Worm (Caenorhabditis elegans): ENCODE results near the gene frpr-9.

Gene frpr-9

DNA sequence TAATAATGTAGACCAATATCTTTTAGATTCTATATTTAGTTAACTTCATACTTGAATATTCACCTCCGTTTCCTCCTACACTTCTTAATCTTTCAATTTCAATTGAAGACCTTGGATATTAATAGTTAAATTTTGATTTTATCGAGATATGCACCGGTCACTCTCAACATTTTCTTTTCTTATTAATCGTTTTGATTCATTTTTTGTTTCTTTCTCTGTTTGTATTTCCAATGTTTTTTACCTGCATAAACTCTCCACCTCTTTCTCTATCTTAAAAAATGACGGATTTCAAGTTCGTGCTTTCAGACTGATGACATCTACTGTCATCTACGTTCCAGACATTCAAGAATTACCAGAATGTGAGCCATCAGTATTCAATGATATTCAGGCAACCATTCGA, at the start of gene frpr-9:
TSS of gene frpr-9 (plus strand) at position 301 of the 400 bp plus-strand sequence.
- no peak for TF ChIP-seq unc-3 (GFP tag; conservative IDR thresholded peaks at IDR 0.05)
- TF ChIP-seq unc-3 (tag; optimal IDR thresholded peaks at IDR 0.05): no peak
- TF ChIP-seq tbx-2 (tag; optimal IDR thresholded peaks at IDR 0.05): no peak
- no peak for TF ChIP-seq pha-2 (tag; optimal IDR thresholded peaks at IDR 0.05)
- no peak for TF ChIP-seq Y22D7AL.16 (tag; optimal IDR thresholded peaks at IDR 0.05)

DNA sequence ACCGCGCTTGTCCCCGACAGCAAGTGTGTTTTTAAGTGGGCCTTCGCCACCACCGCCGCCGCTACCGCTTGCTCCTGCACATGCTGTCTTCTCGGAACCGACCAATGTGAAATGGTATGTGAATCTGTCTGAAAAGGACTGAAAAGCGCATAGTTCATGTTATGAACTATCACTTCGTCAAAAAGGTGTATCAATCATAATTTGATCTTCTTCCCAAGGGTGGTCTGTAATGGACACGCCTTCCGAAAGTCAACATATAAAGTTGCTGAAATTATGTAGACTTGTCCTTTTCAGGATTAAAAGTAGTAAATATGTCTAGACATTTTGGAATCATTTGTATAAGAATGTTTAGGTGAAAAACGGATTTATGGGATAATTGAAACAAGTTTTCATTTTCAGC, 49.7 kb upstream of the frpr-9 start, which contains the start of gene zip-9:
TSS of gene zip-9 (plus strand) at position 301 of the 400 bp plus-strand sequence.
- no peak for TF ChIP-seq T23F11.4 (GFP tag; optimal IDR thresholded peaks at IDR 0.05)
- no peak for TF ChIP-seq syd-9 (tag; optimal IDR thresholded peaks at IDR 0.05)
- no peak for TF ChIP-seq ceh-48 (tag; optimal IDR thresholded peaks at IDR 0.05)
- TF ChIP-seq ceh-14 (tag; optimal IDR thresholded peaks at IDR 0.05): no peak
- TF ChIP-seq lim-6 (tag; optimal IDR thresholded peaks at IDR 0.05): no peak
- TF ChIP-seq ets-4 (tag; optimal IDR thresholded peaks at IDR 0.05): no peak
- no peak for TF ChIP-seq K09A11.1 (tag; optimal IDR thresholded peaks at IDR 0.05; ENCODE audit: insufficient read depth)
- no peak for TF ChIP-seq ceh-19 (GFP tag; optimal IDR thresholded peaks at IDR 0.05)
- no peak for TF ChIP-seq sdc-2 (tag; optimal IDR thresholded peaks at IDR 0.05)
- TF ChIP-seq ceh-22 (tag; optimal IDR thresholded peaks at IDR 0.05): no peak
- no peak for TF ChIP-seq madf-2 (tag; optimal IDR thresholded peaks at IDR 0.05)
- TF ChIP-seq eyg-1 (tag; optimal IDR thresholded peaks at IDR 0.05): no peak
- TF ChIP-seq che-1 (tag; optimal IDR thresholded peaks at IDR 0.05): no peak
- no peak for TF ChIP-seq tbx-7 (tag; optimal IDR thresholded peaks at IDR 0.05)

DNA sequence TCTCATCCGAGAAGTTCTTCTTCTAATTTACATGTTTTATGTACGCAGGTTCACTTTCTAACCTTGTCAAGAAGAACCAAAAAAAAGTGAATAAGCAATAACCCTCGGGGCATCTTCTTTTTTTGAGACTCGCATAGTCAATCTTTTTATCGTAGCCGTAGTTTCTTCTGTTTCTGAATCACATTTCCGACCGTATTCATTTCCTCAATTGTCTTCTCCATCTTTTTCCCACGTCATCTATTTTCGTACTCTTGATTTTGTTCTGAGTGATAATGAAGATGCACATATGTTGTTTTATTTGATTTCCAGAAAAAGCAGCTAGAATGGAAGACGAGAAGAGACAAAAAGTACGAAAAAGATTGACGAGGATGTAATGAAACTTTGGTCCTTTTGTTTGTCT, 47.0 kb upstream of the frpr-9 start:
- peak; percentile 57 for TF ChIP-seq unc-42 (tag; optimal IDR thresholded peaks at IDR 0.05)
- no peak for TF ChIP-seq hlh-8 (tag; optimal IDR thresholded peaks at IDR 0.05)

DNA sequence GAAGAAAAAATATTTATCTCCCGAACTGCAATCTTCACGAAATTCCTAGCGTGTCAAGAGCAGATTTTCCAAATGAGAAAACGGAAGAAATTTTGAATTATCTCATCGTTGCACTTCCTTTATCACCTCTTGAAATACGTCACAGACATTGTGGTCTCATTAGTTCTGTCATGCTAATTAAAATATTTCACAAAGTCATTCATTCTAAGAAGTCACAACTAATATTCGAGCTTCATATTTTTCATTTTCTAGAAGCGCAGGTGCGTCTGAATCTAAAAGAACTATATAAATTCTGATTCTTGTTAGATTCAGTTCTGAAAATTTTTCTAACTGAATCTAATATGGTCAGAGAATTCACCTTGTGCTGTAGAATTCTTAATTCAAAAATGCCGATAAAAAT, 44.7 kb upstream of the frpr-9 start:
- no peak for TF ChIP-seq K02D7.2 (tag; optimal IDR thresholded peaks at IDR 0.05)
- no peak for TF ChIP-seq Y22D7AL.16 (tag; optimal IDR thresholded peaks at IDR 0.05)
- TF ChIP-seq ets-4 (tag; optimal IDR thresholded peaks at IDR 0.05): no peak
- no peak for TF ChIP-seq rnt-1 (tag; optimal IDR thresholded peaks at IDR 0.05)
- TF ChIP-seq T23F11.4 (GFP tag; optimal IDR thresholded peaks at IDR 0.05): no peak
- no peak for TF ChIP-seq ceh-34 (tag; optimal IDR thresholded peaks at IDR 0.05)
- TF ChIP-seq unc-3 (GFP tag; conservative IDR thresholded peaks at IDR 0.05): no peak
- no peak for TF ChIP-seq unc-3 (tag; optimal IDR thresholded peaks at IDR 0.05)
- no peak for TF ChIP-seq pax-1 (tag; optimal IDR thresholded peaks at IDR 0.05)
- TF ChIP-seq hlh-15 (tag; optimal IDR thresholded peaks at IDR 0.05): no peak
- no peak for TF ChIP-seq ceh-31 (tag; optimal IDR thresholded peaks at IDR 0.05)
- TF ChIP-seq lim-6 (tag; optimal IDR thresholded peaks at IDR 0.05): no peak
- no peak for TF ChIP-seq unc-55 (GFP tag; optimal IDR thresholded peaks at IDR 0.05)
- no peak for TF ChIP-seq ceh-45 (GFP tag; IDR thresholded peaks at IDR 0.05)
- no peak for TF ChIP-seq ceh-6 (GFP tag; optimal IDR thresholded peaks at IDR 0.05)
- no peak for TF ChIP-seq ceh-24 (tag; optimal IDR thresholded peaks at IDR 0.05)
- TF ChIP-seq elt-2 (tag; optimal IDR thresholded peaks at IDR 0.05): no peak
- TF ChIP-seq madf-2 (tag; optimal IDR thresholded peaks at IDR 0.05): no peak
- TF ChIP-seq eyg-1 (tag; optimal IDR thresholded peaks at IDR 0.05): no peak

DNA sequence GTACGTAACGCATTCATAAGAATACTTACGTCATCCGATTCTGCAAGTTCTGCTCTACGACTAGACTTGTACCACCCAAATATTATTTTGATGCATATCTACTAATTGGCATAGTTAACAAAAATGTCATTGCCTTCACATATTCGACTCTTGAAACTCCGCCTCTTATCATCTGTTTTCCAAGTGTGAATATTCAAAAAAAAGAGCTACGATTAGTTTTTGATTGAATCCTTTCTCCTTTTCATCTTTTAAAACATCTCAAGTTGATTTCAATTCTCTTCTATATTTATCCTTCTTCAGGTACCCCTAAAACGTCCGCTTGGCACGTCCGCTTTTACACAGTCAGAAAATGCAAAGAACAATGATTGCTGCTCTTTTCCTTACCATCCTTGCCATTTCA, 44.0 kb upstream of the frpr-9 start, which contains the start of gene F17C11.2:
TSS of gene F17C11.2 (plus strand) at position 301 of the 400 bp plus-strand sequence.
- TF ChIP-seq ttx-3 (tag; optimal IDR thresholded peaks at IDR 0.05): no peak
- TF ChIP-seq hlh-6 (tag; optimal IDR thresholded peaks at IDR 0.05): no peak
- no peak for TF ChIP-seq ceh-24 (tag; optimal IDR thresholded peaks at IDR 0.05)
- TF ChIP-seq pha-4 (tag; optimal IDR thresholded peaks at IDR 0.05): no peak
- no peak for TF ChIP-seq ztf-16 (tag; optimal IDR thresholded peaks at IDR 0.05)
- TF ChIP-seq zip-5 (tag; optimal IDR thresholded peaks at IDR 0.05): no peak
- no peak for TF ChIP-seq unc-86 (tag; optimal IDR thresholded peaks at IDR 0.05)
- TF ChIP-seq fkh-6 (tag; optimal IDR thresholded peaks at IDR 0.05): no peak
- TF ChIP-seq hlh-13 (GFP tag; optimal IDR thresholded peaks at IDR 0.05): no peak
- TF ChIP-seq pha-2 (tag; optimal IDR thresholded peaks at IDR 0.05): no peak
- no peak for TF ChIP-seq ceh-19 (GFP tag; optimal IDR thresholded peaks at IDR 0.05)
- TF ChIP-seq ceh-45 (GFP tag; IDR thresholded peaks at IDR 0.05): no peak
- TF ChIP-seq syd-9 (tag; optimal IDR thresholded peaks at IDR 0.05): no peak
- no peak for TF ChIP-seq ceh-18 (tag; optimal IDR thresholded peaks at IDR 0.05)
- TF ChIP-seq odd-2 (tag; optimal IDR thresholded peaks at IDR 0.05): no peak
- no peak for TF ChIP-seq eyg-1 (tag; optimal IDR thresholded peaks at IDR 0.05)
